Fruit fly (Drosophila melanogaster): Measurements from ENCODE around the gene CG13689.

DNA sequence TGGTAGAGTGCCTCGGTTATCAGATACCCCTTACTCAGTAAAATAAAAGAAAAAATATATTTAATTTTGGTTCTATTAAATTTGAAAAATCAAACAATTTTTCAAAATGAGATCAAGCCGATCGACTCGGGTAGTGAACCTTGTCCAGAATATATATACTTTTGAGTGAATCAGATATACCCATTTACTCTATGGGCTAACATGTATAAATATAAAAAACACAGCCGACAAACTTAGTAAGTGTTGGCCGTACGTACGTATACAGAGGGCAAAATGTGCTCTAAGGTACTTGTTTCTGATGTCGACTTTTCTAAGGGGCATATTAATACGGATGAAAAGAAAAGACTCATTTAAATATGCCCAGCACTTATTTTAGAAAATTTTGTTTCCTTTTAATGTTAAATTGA is 31.6 kb downstream of the CG13689 start:
- no peak for TF ChIP-seq slp2 (GFP tag; optimal IDR thresholded peaks at IDR 0.05)
- TF ChIP-seq CG4820 (GFP tag; optimal IDR thresholded peaks at IDR 0.05), result no peak
- TF ChIP-seq CG6765 (GFP tag; optimal IDR thresholded peaks at IDR 0.05), result no peak
- no peak for TF ChIP-seq fd96Cb (tag; optimal IDR thresholded peaks at IDR 0.05)
- TF ChIP-seq sna (GFP tag; IDR thresholded peaks at IDR 0.05; ENCODE audit: partially characterized antibody), result no peak
- no peak for TF ChIP-seq ham (GFP tag; IDR thresholded peaks at IDR 0.05)
- TF ChIP-seq h (optimal IDR thresholded peaks at IDR 0.05), result no peak
- no peak for TF ChIP-seq gfzf (GFP tag; optimal IDR thresholded peaks at IDR 0.05)
- no peak for TF ChIP-seq E2f1 (GFP tag; IDR thresholded peaks at IDR 0.05)
- no peak for TF ChIP-seq D19A (tag; optimal IDR thresholded peaks at IDR 0.05)
- TF ChIP-seq ap (GFP tag; IDR thresholded peaks at IDR 0.05), result no peak
- no peak for TF ChIP-seq NC2α (GFP tag; optimal IDR thresholded peaks at IDR 0.05)

All from whole organism, embryonic.